Worm (Caenorhabditis elegans) whole organism, mixed stage, embryonic: ENCODE measurements around the gene piki-1.

Source experiments
- ceh-43 ChIP-seq: fragments of 200-800 bp; sonication (Bioruptor generic); optimal IDR thresholded peaks from 2 replicates; lab custom pipeline; 2018; ENCODE audit warnings: mild to moderate bottlenecking, missing genetic modification characterization, moderate library complexity, missing compliant biosample characterization
- drap-1 ChIP-seq: fragments of 200-800 bp; sonication (Bioruptor generic); optimal IDR thresholded peaks from 3 replicates; lab custom pipeline; 2018; ENCODE audit warnings: mild to moderate bottlenecking, missing genetic modification characterization, missing compliant biosample characterization
- snpc-4 ChIP-seq: fragments of 150-350 bp; optimal IDR thresholded peaks from 2 replicates; lab custom pipeline; 2014; ENCODE audit warnings: missing biosample characterization, missing genetic modification characterization
- unc-62 ChIP-seq: fragments of 150-350 bp; optimal IDR thresholded peaks from 2 replicates; lab custom pipeline; 2014; ENCODE audit warnings: missing biosample characterization, missing genetic modification reagents, missing genetic modification characterization

- TF ChIP-seq ceh-43 (GFP tag; lab: Kevin White, UChicago) (no peak), unc-62 (GFP tag; lab: Kevin White, UChicago) (peak; percentile 72), drap-1 (peak; percentile 29), snpc-4 (tag; lab: Kevin White, UChicago) (no peak)
These were observed 57.1 kb downstream of the piki-1 start for ce11 chrX:15188986-15189675.
